Fruit fly (Drosophila melanogaster) whole organism: Measurements from ENCODE around the gene grsm.

Experiments
- CG8478 ChIP-seq: fragments of >200 bp; optimal IDR thresholded peaks from 2 replicates; lab custom pipeline; 2018; ENCODE audit warnings: inconsistent platforms
- Dll ChIP-seq: fragments of >200 bp; optimal IDR thresholded peaks from 2 replicates; lab custom pipeline; 2017
- psq ChIP-seq: fragments of >200 bp; optimal IDR thresholded peaks from 2 replicates; lab custom pipeline; 2017
- usp ChIP-seq: fragments of >200 bp; optimal IDR thresholded peaks from 2 replicates; lab custom pipeline; 2017; ENCODE audit warnings: missing biosample characterization, missing genetic modification characterization, mixed read lengths

dm6 chr3R:12997550-12998233 is 30.2 kb upstream of the grsm start, which contains the start of the genes CG17327, CG44194 and CG7518:
- TF ChIP-seq usp (no peak), CG8478 (lab: Kevin White, UChicago) (no peak), psq (no peak), Dll (lab: Kevin White, UChicago) (no peak)
